Fruit fly (Drosophila melanogaster): ENCODE results near the gene CG31523.
A peak's percentile ranks its signal among the peaks of the same experiment; 100 is the strongest.

- peak; percentile 45 for TF ChIP-seq gl (tag; optimal IDR thresholded peaks at IDR 0.05)
- TF ChIP-seq CG14655 (GFP tag; optimal IDR thresholded peaks at IDR 0.05): no peak
- peak; percentile 82 for TF ChIP-seq Snoo (tag; optimal IDR thresholded peaks at IDR 0.05)
- TF ChIP-seq Ets98B (GFP tag; IDR thresholded peaks at IDR 0.05): peak; percentile 83
- TF ChIP-seq fd96Ca (GFP tag; IDR thresholded peaks at IDR 0.05): peak; percentile 80
- peak; percentile 87 for TF ChIP-seq Pif1B (GFP tag; optimal IDR thresholded peaks at IDR 0.05)
- TF ChIP-seq rn (GFP tag; IDR thresholded peaks at IDR 0.05): peak; percentile 56
- TF ChIP-seq CG4496 (GFP tag; IDR thresholded peaks at IDR 0.05): peak; percentile 89
- peak; percentile 71 for TF ChIP-seq CG8301 (tag; optimal IDR thresholded peaks at IDR 0.05)
- peak; percentile 64 for TF ChIP-seq CG32121 (GFP tag; IDR thresholded peaks at IDR 0.05)
- TF ChIP-seq CG12605 (GFP tag; IDR thresholded peaks at IDR 0.05): peak; percentile 82
- peak; percentile 74 for TF ChIP-seq CG34367 (tag; optimal IDR thresholded peaks at IDR 0.05)
Measured at dm6 chr3R:4478220-4479037, 578 bp downstream of the CG31523 start.
